Worm (Caenorhabditis elegans) whole organism, young adult: ENCODE data around the gene hadb-1.

ENCODE experiments used
- B0019.2 ChIP-seq: fragments of 200-800 bp; sonication (Bioruptor generic); conservative IDR thresholded peaks from 2 replicates; pipeline ENCODE4 v1.3.6; 2022; ENCODE audit warnings: missing genetic modification reagents, missing genetic modification characterization, missing compliant biosample characterization
- B0035.1 ChIP-seq: sonication (generic microtip); optimal IDR thresholded peaks from 2 replicates; lab custom pipeline; 2016; ENCODE audit warnings: missing genetic modification characterization, mild to moderate bottlenecking, missing compliant biosample characterization, missing genotype, missing genetic modification reagents
- F10E7.11 ChIP-seq: sonication (generic microtip); optimal IDR thresholded peaks from 2 replicates; lab custom pipeline; 2017; ENCODE audit warnings: mild to moderate bottlenecking, missing genetic modification characterization, moderate library complexity, missing compliant biosample characterization
- F23B12.7 ChIP-seq: sonication (generic microtip); optimal IDR thresholded peaks from 2 replicates; lab custom pipeline; 2017; ENCODE audit warnings: missing genetic modification characterization, mild to moderate bottlenecking, missing compliant biosample characterization, antibody characterized with exemption, moderate library complexity; ENCODE audit not compliant: insufficient read depth
- K12H6.12 ChIP-seq: fragments of 200-800 bp; sonication (Bioruptor generic); optimal IDR thresholded peaks from 2 replicates; lab custom pipeline; 2018; ENCODE audit warnings: mild to moderate bottlenecking, missing genetic modification characterization, missing compliant biosample characterization
- Y79H2A.3 ChIP-seq: fragments of 200-800 bp; sonication (Bioruptor generic); conservative IDR thresholded peaks from 2 replicates; pipeline ENCODE4 v1.3.6; 2022; ENCODE audit warnings: missing genetic modification reagents, missing genetic modification characterization, missing compliant biosample characterization
- Y95B8A.8 ChIP-seq: fragments of 200-800 bp; sonication (Bioruptor generic); IDR thresholded peaks from 2 replicates; pipeline ENCODE4 v1.3.6; 2022; ENCODE audit warnings: missing genetic modification reagents, missing genetic modification characterization, missing compliant biosample characterization
- aptf-3 ChIP-seq: fragments of 200-800 bp; sonication (Bioruptor generic); IDR thresholded peaks from 2 replicates; pipeline ENCODE4 v1.3.6; 2022; ENCODE audit warnings: missing genetic modification characterization, missing compliant biosample characterization
- ceh-27 ChIP-seq: fragments of 200-800 bp; sonication (Bioruptor generic); optimal IDR thresholded peaks from 2 replicates; lab custom pipeline; 2018; ENCODE audit warnings: mild to moderate bottlenecking, missing genetic modification characterization, moderate library complexity, missing compliant biosample characterization
- ceh-40 ChIP-seq: fragments of 200-800 bp; sonication (Bioruptor generic); IDR thresholded peaks from 2 replicates; pipeline ENCODE4 v1.3.6; 2022; ENCODE audit warnings: missing genetic modification characterization, missing compliant biosample characterization
- ceh-79 ChIP-seq: sonication (generic microtip); optimal IDR thresholded peaks from 2 replicates; lab custom pipeline; 2017; ENCODE audit warnings: mild to moderate bottlenecking, missing genetic modification characterization, missing compliant biosample characterization
- die-1 ChIP-seq: sonication (generic microtip); optimal IDR thresholded peaks from 2 replicates; lab custom pipeline; 2016; ENCODE audit warnings: missing genotype, mild to moderate bottlenecking, missing genetic modification characterization, missing compliant biosample characterization
- dox-1 ChIP-seq: fragments of 200-800 bp; sonication (Bioruptor generic); IDR thresholded peaks from 2 replicates; pipeline ENCODE4 v1.3.6; 2022; ENCODE audit warnings: missing genetic modification reagents, missing genetic modification characterization, missing compliant biosample characterization
- dpl-1 ChIP-seq: fragments of 150-350 bp; optimal IDR thresholded peaks from 2 replicates; lab custom pipeline; 2014; ENCODE audit warnings: missing biosample characterization, missing genetic modification reagents, missing genetic modification characterization
- egl-18 ChIP-seq: fragments of 200-800 bp; sonication (Bioruptor generic); IDR thresholded peaks from 2 replicates; pipeline ENCODE4 v1.3.6; 2022; ENCODE audit warnings: missing genetic modification reagents, missing genetic modification characterization, missing compliant biosample characterization
- egl-44 ChIP-seq: fragments of 200-800 bp; sonication (Bioruptor generic); IDR thresholded peaks from 2 replicates; pipeline ENCODE4 v1.3.6; 2022; ENCODE audit warnings: missing genetic modification reagents, missing genetic modification characterization, missing compliant biosample characterization
- fkh-3 ChIP-seq: sonication (generic microtip); optimal IDR thresholded peaks from 2 replicates; lab custom pipeline; 2016; ENCODE audit warnings: mild to moderate bottlenecking, missing genetic modification characterization, missing compliant biosample characterization
- him-1 ChIP-seq: sonication (generic microtip); optimal IDR thresholded peaks from 2 replicates; lab custom pipeline; 2016; ENCODE audit warnings: missing genotype, missing genetic modification reagents, missing genetic modification characterization, missing compliant biosample characterization
- hlh-26 ChIP-seq: fragments of 200-800 bp; sonication (Bioruptor generic); conservative IDR thresholded peaks from 2 replicates; pipeline ENCODE4 v1.3.6; 2022; ENCODE audit warnings: missing genetic modification reagents, missing genetic modification characterization, missing compliant biosample characterization
- hmg-20 ChIP-seq: fragments of 200-800 bp; sonication (Bioruptor generic); IDR thresholded peaks from 2 replicates; pipeline ENCODE4 v1.3.6; 2022; ENCODE audit warnings: missing genetic modification reagents, missing genetic modification characterization, missing compliant biosample characterization
- hsf-1 ChIP-seq: fragments of 200-800 bp; sonication (Bioruptor generic); IDR thresholded peaks from 2 replicates; pipeline ENCODE4 v1.3.6; 2022; ENCODE audit warnings: missing genetic modification reagents, missing genetic modification characterization, missing compliant biosample characterization
- lag-1 ChIP-seq: fragments of 200-800 bp; sonication (Bioruptor generic); IDR thresholded peaks from 2 replicates; pipeline ENCODE4 v1.3.6; 2022; ENCODE audit warnings: missing genetic modification reagents, missing genetic modification characterization, missing compliant biosample characterization
- lin-26 ChIP-seq: fragments of 200-800 bp; sonication (Bioruptor generic); IDR thresholded peaks from 2 replicates; pipeline ENCODE4 v1.3.6; 2022; ENCODE audit warnings: missing genetic modification reagents, missing genetic modification characterization, missing compliant biosample characterization
- lir-1 ChIP-seq: fragments of 200-800 bp; sonication (Bioruptor generic); conservative IDR thresholded peaks from 2 replicates; pipeline ENCODE4 v1.3.6; 2022; ENCODE audit warnings: missing genetic modification reagents, missing genetic modification characterization, missing compliant biosample characterization
- lsl-1 ChIP-seq: fragments of 200-800 bp; sonication (Bioruptor generic); optimal IDR thresholded peaks from 2 replicates; lab custom pipeline; 2018; ENCODE audit warnings: mild to moderate bottlenecking, missing genetic modification characterization, moderate library complexity, missing compliant biosample characterization
- lsy-27 ChIP-seq: sonication (generic microtip); optimal IDR thresholded peaks from 2 replicates; lab custom pipeline; 2017; ENCODE audit warnings: missing genetic modification characterization, mild to moderate bottlenecking, missing compliant biosample characterization, antibody characterized with exemption, missing genotype, borderline replicate concordance; ENCODE audit not compliant: insufficient read depth
- madf-3 ChIP-seq: fragments of 200-800 bp; sonication (Bioruptor generic); IDR thresholded peaks from 2 replicates; pipeline ENCODE4 v1.3.6; 2022; ENCODE audit warnings: missing genetic modification reagents, missing genetic modification characterization, missing compliant biosample characterization
- nfya-1 ChIP-seq: sonication (generic microtip); optimal IDR thresholded peaks from 2 replicates; lab custom pipeline; 2017; ENCODE audit warnings: antibody characterized with exemption, missing compliant biosample characterization, missing genetic modification characterization, borderline replicate concordance; ENCODE audit not compliant: insufficient read depth
- nhr-179 ChIP-seq: sonication (generic microtip); optimal IDR thresholded peaks from 2 replicates; lab custom pipeline; 2016; ENCODE audit warnings: mild to moderate bottlenecking, missing genetic modification characterization, missing compliant biosample characterization
- nhr-27 ChIP-seq: fragments of 200-800 bp; sonication (Bioruptor generic); optimal IDR thresholded peaks from 2 replicates; lab custom pipeline; 2018; ENCODE audit warnings: mild to moderate bottlenecking, missing genetic modification characterization, moderate library complexity, missing compliant biosample characterization
- pbrm-1 ChIP-seq: fragments of 200-800 bp; sonication (Bioruptor generic); IDR thresholded peaks from 2 replicates; pipeline ENCODE4 v1.3.6; 2022; ENCODE audit warnings: missing genetic modification reagents, missing genetic modification characterization, missing compliant biosample characterization
- rcor-1 ChIP-seq: fragments of 200-800 bp; sonication (Bioruptor generic); IDR thresholded peaks from 2 replicates; pipeline ENCODE4 v1.3.6; 2022; ENCODE audit warnings: missing genetic modification reagents, missing genetic modification characterization, missing compliant biosample characterization
- rec-8 ChIP-seq, 2 experiments: sonication (generic microtip); optimal IDR thresholded peaks; 2 replicates each; lab custom pipeline; 2016; ENCODE audit warnings: mild to moderate bottlenecking in 2 of 2, missing genetic modification characterization in 2 of 2, missing genetic modification reagents in 2 of 2, missing genotype in 2 of 2, missing biosample characterization in 1 of 2, missing compliant biosample characterization in 1 of 2, moderate library complexity in 1 of 2
- sea-2 ChIP-seq: fragments of 200-800 bp; sonication (Bioruptor generic); IDR thresholded peaks from 2 replicates; pipeline ENCODE4 v1.3.6; 2022; ENCODE audit warnings: missing genetic modification characterization, missing compliant biosample characterization
- snpc-1.3 ChIP-seq: sonication (generic microtip); optimal IDR thresholded peaks from 2 replicates; lab custom pipeline; 2017; ENCODE audit warnings: missing genetic modification characterization, mild to moderate bottlenecking, missing compliant biosample characterization, antibody characterized with exemption, moderate library complexity, missing genotype, missing genetic modification reagents; ENCODE audit not compliant: insufficient read depth
- snpc-4 ChIP-seq, 5 experiments: fragments of 150-350 bp in 1 of 5; sonication (generic microtip) in 4 of 5; optimal IDR thresholded peaks; 2 replicates each; lab custom pipeline; 2014 to 2018; ENCODE audit warnings: missing genetic modification characterization in 5 of 5, missing biosample characterization in 3 of 5, antibody characterized with exemption in 2 of 5, mild to moderate bottlenecking in 2 of 5, missing compliant biosample characterization in 2 of 5, missing genotype in 2 of 5, moderate library complexity in 2 of 5, missing genetic modification reagents in 1 of 5
- sptf-2 ChIP-seq: fragments of 200-800 bp; sonication (Bioruptor generic); optimal IDR thresholded peaks from 2 replicates; lab custom pipeline; 2018; ENCODE audit warnings: mild to moderate bottlenecking, missing genetic modification characterization, missing compliant biosample characterization
- tbp1 ChIP-seq: fragments of 200-800 bp; sonication (Bioruptor generic); optimal IDR thresholded peaks from 2 replicates; lab custom pipeline; 2018; ENCODE audit warnings: mild to moderate bottlenecking, missing genetic modification characterization, missing compliant biosample characterization
- ztf-18 ChIP-seq: sonication (generic microtip); optimal IDR thresholded peaks from 2 replicates; lab custom pipeline; 2016; ENCODE audit warnings: missing genotype, mild to moderate bottlenecking, missing genetic modification characterization, missing compliant biosample characterization
- ztf-26 ChIP-seq: sonication (generic microtip); optimal IDR thresholded peaks from 2 replicates; lab custom pipeline; 2017; ENCODE audit warnings: missing genetic modification characterization, missing compliant biosample characterization

hadb-1 gene

DNA sequence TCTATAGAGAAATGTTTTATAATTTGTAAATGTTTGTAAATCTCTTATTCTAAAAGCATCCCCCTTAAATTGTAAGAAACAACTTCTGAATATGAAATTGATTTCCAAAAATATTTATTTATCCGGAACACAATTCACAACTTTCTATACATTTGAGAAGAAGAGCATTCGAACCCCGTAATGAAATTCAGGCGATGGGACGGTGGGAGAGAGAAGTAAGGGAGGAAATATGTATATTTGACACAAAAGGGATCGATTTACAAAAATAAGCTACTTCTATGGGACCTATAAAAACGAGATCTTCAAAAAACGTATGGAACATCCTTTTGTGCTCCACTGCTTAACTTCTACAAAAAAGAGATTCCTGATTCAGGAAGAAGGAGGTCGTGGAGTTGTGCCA lies 36.9 kb upstream of the hadb-1 start (continued):
- TF ChIP-seq hsf-1 (GFP tag; lab: Robert Waterston, UW) = 0 out of 2 replicates have a peak, but pooled peaks have one; percentile 31
- no peak for TF ChIP-seq B0019.2 (GFP tag; lab: Robert Waterston, UW)
- no peak for TF ChIP-seq pbrm-1 (GFP tag; lab: Robert Waterston, UW)
- no peak for TF ChIP-seq nhr-27 (tag; lab: Kevin White, UChicago)
- no peak for TF ChIP-seq hlh-26
- TF ChIP-seq madf-3 (GFP tag; lab: Robert Waterston, UW) = no peak
- TF ChIP-seq him-1 (tag; lab: Kevin White, UChicago) = peak; percentile 98
- TF ChIP-seq K12H6.12 (tag; lab: Kevin White, UChicago) = no peak
- no peak for TF ChIP-seq snpc-4 (GFP tag; optimal IDR thresholded peaks at IDR 0.05; lab: Kevin White, UChicago)
- peak in 1 of 4 experiments; percentile 14 for TF ChIP-seq snpc-4 (tag; optimal IDR thresholded peaks at IDR 0.05; lab: Kevin White, UChicago)

DNA sequence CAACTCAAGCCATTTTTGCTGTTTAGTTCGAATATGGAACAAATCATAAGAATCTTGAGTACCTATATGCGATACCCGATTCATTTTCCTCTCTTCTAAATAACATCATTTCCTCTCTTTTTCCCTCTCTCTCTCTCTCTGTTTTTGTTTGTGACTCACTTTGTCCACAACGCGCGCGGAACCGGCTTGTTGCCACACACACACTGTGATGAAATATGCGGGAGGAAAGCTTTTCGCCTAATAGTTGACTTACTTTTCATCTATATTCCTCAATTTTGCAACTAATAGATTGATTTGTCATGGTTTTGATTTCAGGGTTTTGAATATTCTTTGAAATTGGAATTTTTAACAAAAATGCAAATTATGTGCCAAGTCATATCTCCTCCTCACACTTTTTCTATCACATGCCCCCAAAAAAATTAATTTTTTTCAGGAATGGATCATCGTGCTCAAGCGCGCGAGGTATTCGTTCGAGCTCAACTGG lies 31.5 kb upstream of the hadb-1 start, which contains the start of gene hipr-1:
hipr-1 (plus strand) TSS at position 434 of the 484 bp plus-strand sequence.
- TF ChIP-seq Y79H2A.3 (GFP tag; lab: Robert Waterston, UW) (no peak), egl-18 (no peak), ceh-27 (GFP tag; lab: Kevin White, UChicago) (no peak), tbp1 (GFP tag; lab: Kevin White, UChicago) (no peak), aptf-3 (GFP tag; lab: Robert Waterston, UW) (no peak), rec-8 (tag; optimal IDR thresholded peaks at IDR 0.05; lab: Kevin White, UChicago) (no peak), ceh-79 (tag; lab: Kevin White, UChicago) (no peak), ceh-40 (GFP tag; lab: Robert Waterston, UW) (no peak), fkh-3 (tag; lab: Kevin White, UChicago) (no peak), nhr-179 (tag; lab: Kevin White, UChicago) (no peak), him-1 (tag; lab: Kevin White, UChicago) (no peak), dpl-1 (GFP tag; lab: Kevin White, UChicago) (no peak), die-1 (tag; lab: Kevin White, UChicago) (no peak), rcor-1 (GFP tag; lab: Robert Waterston, UW) (no peak)

DNA sequence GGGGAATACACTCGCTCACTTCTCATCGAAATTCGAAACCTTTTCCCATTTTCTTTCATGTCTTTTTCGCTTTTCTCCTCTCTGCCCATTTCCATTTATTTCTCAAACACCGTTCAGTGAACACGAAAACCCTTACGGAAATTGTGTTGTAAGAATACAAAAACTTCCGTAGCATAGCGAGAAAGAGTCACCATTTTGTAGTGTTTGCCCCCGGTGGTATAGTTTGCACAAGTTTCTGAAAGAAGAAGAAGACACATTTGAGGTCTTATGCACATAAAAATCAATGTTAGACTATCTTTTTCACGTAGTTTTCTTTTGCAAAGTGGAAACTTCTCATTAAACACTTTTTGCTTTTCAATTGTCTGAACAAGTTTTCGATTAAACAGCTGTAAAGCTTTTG lies 30.8 kb upstream of the hadb-1 start:
- TF ChIP-seq lsl-1 (GFP tag; lab: Kevin White, UChicago) = no peak
- no peak for TF ChIP-seq egl-44 (GFP tag; lab: Robert Waterston, UW)
- no peak for TF ChIP-seq B0035.1 (tag; lab: Kevin White, UChicago)
- no peak for TF ChIP-seq aptf-3 (GFP tag; lab: Robert Waterston, UW)
- TF ChIP-seq lag-1 = no peak
- TF ChIP-seq Y95B8A.8 (GFP tag; lab: Robert Waterston, UW) = no peak
- no peak for TF ChIP-seq snpc-1.3 (tag; lab: Kevin White, UChicago)
- TF ChIP-seq hmg-20 (GFP tag; lab: Robert Waterston, UW) = no peak
- TF ChIP-seq F10E7.11 (tag; lab: Kevin White, UChicago) = no peak
- no peak for TF ChIP-seq lsy-27 (tag; lab: Kevin White, UChicago)
- no peak for TF ChIP-seq sptf-2
- no peak for TF ChIP-seq F23B12.7 (tag; lab: Kevin White, UChicago)
- no peak for TF ChIP-seq ztf-18 (tag; lab: Kevin White, UChicago)
- TF ChIP-seq nfya-1 (tag; lab: Kevin White, UChicago) = no peak
- no peak for TF ChIP-seq dox-1 (GFP tag; lab: Robert Waterston, UW)
- no peak for TF ChIP-seq Y79H2A.3 (GFP tag; lab: Robert Waterston, UW)
- TF ChIP-seq sea-2 (GFP tag; lab: Robert Waterston, UW) = no peak
- TF ChIP-seq lir-1 (GFP tag; lab: Robert Waterston, UW) = no peak
- no peak for TF ChIP-seq ztf-26 (tag; lab: Kevin White, UChicago)
- no peak for TF ChIP-seq lin-26
